Fruit fly (Drosophila melanogaster) whole organism, adult: ENCODE results near the gene CG12523.

ENCODE experiments used
- CG11617 ChIP-seq: fragments of 200-800 bp; sonication (Bioruptor generic); optimal IDR thresholded peaks from 2 replicates; lab custom pipeline; 2017; ENCODE audit warnings: mild to moderate bottlenecking, missing biosample characterization, missing genetic modification reagents, missing genetic modification characterization
- CG7101 ChIP-seq: fragments of 200-800 bp; sonication (Bioruptor generic); optimal IDR thresholded peaks from 2 replicates; lab custom pipeline; 2018; ENCODE audit warnings: missing biosample characterization, mild to moderate bottlenecking, missing genetic modification characterization, moderate library complexity
- Crg-1 ChIP-seq: fragments of 200-800 bp; sonication (Bioruptor generic); optimal IDR thresholded peaks from 2 replicates; lab custom pipeline; 2016; ENCODE audit warnings: missing biosample characterization, missing genetic modification characterization
- cnc ChIP-seq, 2 experiments: fragments of >200 bp; optimal IDR thresholded peaks; 2 replicates each; lab custom pipeline; 2017
- ovo ChIP-seq: fragments of 200-800 bp; sonication (Bioruptor generic); optimal IDR thresholded peaks from 2 replicates; lab custom pipeline; 2016; ENCODE audit warnings: missing biosample characterization, missing genetic modification characterization
- toe ChIP-seq: fragments of 200-800 bp; sonication (Bioruptor generic); optimal IDR thresholded peaks from 2 replicates; lab custom pipeline; 2016; ENCODE audit warnings: missing biosample characterization, missing genetic modification characterization

- TF ChIP-seq Crg-1 (GFP tag; lab: Kevin White, UChicago) (no peak), toe (GFP tag; lab: Kevin White, UChicago) (no peak), ovo (GFP tag; lab: Kevin White, UChicago) (no peak), CG11617 (GFP tag; lab: Kevin White, UChicago) (no peak), CG7101 (tag; lab: Kevin White, UChicago) (no peak), cnc (optimal IDR thresholded peaks at IDR 0.05; lab: Kevin White, UChicago) (no peak)
Measured at dm6 chr3L:10793889-10794478, 7.0 kb upstream of the CG12523 start.
